Worm (Caenorhabditis elegans): ENCODE results near the gene fbxa-172.

- TF ChIP-seq rcor-1 (GFP tag; IDR thresholded peaks at IDR 0.05) (no peak), cebp-2 (GFP tag; IDR thresholded peaks at IDR 0.05) (no peak), ztf-25 (GFP tag; IDR thresholded peaks at IDR 0.05) (no peak), B0261.1 (tag; optimal IDR thresholded peaks at IDR 0.05) (no peak), F49E8.2 (tag; optimal IDR thresholded peaks at IDR 0.05; ENCODE audit: insufficient read depth) (no peak), lin-35 (GFP tag; optimal IDR thresholded peaks at IDR 0.05) (no peak), zfh-2 (GFP tag; conservative IDR thresholded peaks at IDR 0.05) (peak; percentile 70), B0035.1 (tag; optimal IDR thresholded peaks at IDR 0.05) (no peak), repo-1 (tag; optimal IDR thresholded peaks at IDR 0.05) (no peak), ZK185.1 (tag; optimal IDR thresholded peaks at IDR 0.05; ENCODE audit: poor library complexity, severe bottlenecking) (no peak), hrde-1 (tag; optimal IDR thresholded peaks at IDR 0.05; ENCODE audit: borderline replicate concordance) (no peak), sdz-38 (tag; optimal IDR thresholded peaks at IDR 0.05) (no peak), snpc-4 (GFP tag; optimal IDR thresholded peaks at IDR 0.05) (no peak), snpc-4 (tag; optimal IDR thresholded peaks at IDR 0.05) (no peak)
Measured at ce11 chrV:17595691-17596090, 36.6 kb downstream of the fbxa-172 start.
